Fruit fly (Drosophila melanogaster): Measurements from ENCODE around the gene CG14053.

DNA sequence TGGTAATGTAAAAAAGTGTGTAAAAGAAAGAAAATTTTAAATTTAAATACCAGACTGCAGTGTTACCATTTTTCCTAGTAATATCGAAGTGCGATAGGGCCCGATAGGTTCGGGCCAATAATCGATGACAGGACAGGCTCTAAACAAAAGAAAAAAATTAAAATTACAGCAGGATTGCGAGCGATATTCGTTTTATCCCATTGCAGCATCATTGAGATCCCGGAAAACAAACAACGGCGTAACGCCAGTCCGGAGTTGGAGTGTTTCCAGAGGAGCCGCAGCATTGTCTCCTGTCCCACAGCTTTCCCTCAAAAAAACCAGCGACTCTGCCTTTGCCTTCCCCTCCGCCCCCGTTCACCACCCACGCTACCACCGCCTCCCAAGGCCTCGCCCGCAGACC is 31.4 kb upstream of the CG14053 start, which contains the start of gene pcx:
- TF ChIP-seq Ravus (GFP tag; IDR thresholded peaks at IDR 0.05) (no peak), bbx (GFP tag; IDR thresholded peaks at IDR 0.05; ENCODE audit: partially characterized antibody) (peak; percentile 58), Doc2 (GFP tag; IDR thresholded peaks at IDR 0.05) (no peak), pum (GFP tag; optimal IDR thresholded peaks at IDR 0.05) (no peak), CG8765 (GFP tag; IDR thresholded peaks at IDR 0.05) (no peak), chm (GFP tag; IDR thresholded peaks at IDR 0.05) (no peak), CG15601 (tag; optimal IDR thresholded peaks at IDR 0.05) (no peak), Rx (GFP tag; IDR thresholded peaks at IDR 0.05) (no peak), CG12104 (GFP tag; optimal IDR thresholded peaks at IDR 0.05) (no peak), Bgb (GFP tag; IDR thresholded peaks at IDR 0.05; ENCODE audit: partially characterized antibody) (peak; percentile 56), ac (GFP tag; optimal IDR thresholded peaks at IDR 0.05) (no peak), CG12769 (tag; optimal IDR thresholded peaks at IDR 0.05) (no peak)
